Worm (Caenorhabditis elegans) whole organism, young adult: ENCODE results near the gene srxa-1.

Source experiments
- B0035.1 ChIP-seq: sonication (generic microtip); optimal IDR thresholded peaks from 2 replicates; lab custom pipeline; 2016; ENCODE audit warnings: missing genetic modification characterization, mild to moderate bottlenecking, missing compliant biosample characterization, missing genotype, missing genetic modification reagents
- B0336.3 ChIP-seq: fragments of 200-800 bp; sonication (Bioruptor generic); IDR thresholded peaks from 2 replicates; pipeline ENCODE4 v1.3.6; 2022; ENCODE audit warnings: missing genetic modification characterization, missing compliant biosample characterization
- C06A6.2 ChIP-seq: fragments of 200-800 bp; sonication (Bioruptor generic); conservative IDR thresholded peaks from 2 replicates; pipeline ENCODE4 v1.3.6; 2022; ENCODE audit warnings: missing genetic modification characterization, missing compliant biosample characterization
- F23B12.7 ChIP-seq: sonication (generic microtip); optimal IDR thresholded peaks from 2 replicates; lab custom pipeline; 2017; ENCODE audit warnings: missing genetic modification characterization, mild to moderate bottlenecking, missing compliant biosample characterization, antibody characterized with exemption, moderate library complexity; ENCODE audit not compliant: insufficient read depth
- F33H1.4 ChIP-seq: fragments of 200-800 bp; sonication (Bioruptor generic); IDR thresholded peaks from 2 replicates; pipeline ENCODE4 v1.3.6; 2022; ENCODE audit warnings: missing genetic modification reagents, missing genetic modification characterization, missing compliant biosample characterization
- F39B2.1 ChIP-seq: fragments of 200-800 bp; sonication (Bioruptor generic); IDR thresholded peaks from 2 replicates; pipeline ENCODE4 v1.3.6; 2022; ENCODE audit warnings: missing genetic modification reagents, missing genetic modification characterization, missing compliant biosample characterization
- F55B11.4 ChIP-seq: sonication (generic microtip); optimal IDR thresholded peaks from 2 replicates; lab custom pipeline; 2016; ENCODE audit warnings: missing compliant biosample characterization, missing genetic modification characterization, borderline replicate concordance; ENCODE audit not compliant: insufficient read depth
- F57A8.1 ChIP-seq: fragments of 200-800 bp; sonication (Bioruptor generic); optimal IDR thresholded peaks from 2 replicates; lab custom pipeline; 2018; ENCODE audit warnings: mild to moderate bottlenecking, missing genetic modification characterization, moderate library complexity, missing compliant biosample characterization
- T26A5.8 ChIP-seq: sonication (generic microtip); optimal IDR thresholded peaks from 2 replicates; lab custom pipeline; 2016; ENCODE audit warnings: missing genetic modification characterization, missing compliant biosample characterization
- Y67H2A.10 ChIP-seq: fragments of 200-800 bp; sonication (Bioruptor generic); conservative IDR thresholded peaks from 2 replicates; pipeline ENCODE4 v1.3.6; 2022; ENCODE audit warnings: missing genetic modification reagents, missing genetic modification characterization, missing compliant biosample characterization
- Y79H2A.3 ChIP-seq: fragments of 200-800 bp; sonication (Bioruptor generic); conservative IDR thresholded peaks from 2 replicates; pipeline ENCODE4 v1.3.6; 2022; ENCODE audit warnings: missing genetic modification reagents, missing genetic modification characterization, missing compliant biosample characterization
- ZK185.1 ChIP-seq: sonication (generic microtip); optimal IDR thresholded peaks from 2 replicates; lab custom pipeline; 2016; ENCODE audit warnings: mild to moderate bottlenecking, missing genetic modification characterization, missing compliant biosample characterization; ENCODE audit not compliant: poor library complexity, severe bottlenecking
- attf-6 ChIP-seq: fragments of 200-800 bp; sonication (Bioruptor generic); IDR thresholded peaks from 2 replicates; pipeline ENCODE4 v1.3.6; 2022; ENCODE audit warnings: missing genetic modification reagents, missing genetic modification characterization, missing compliant biosample characterization
- bed-2 ChIP-seq: fragments of 200-800 bp; sonication (Bioruptor generic); IDR thresholded peaks from 2 replicates; pipeline ENCODE4 v1.3.6; 2022; ENCODE audit warnings: missing genetic modification reagents, missing genetic modification characterization, missing compliant biosample characterization
- ccch-3 ChIP-seq: fragments of 200-800 bp; sonication (Bioruptor generic); optimal IDR thresholded peaks from 2 replicates; lab custom pipeline; 2018; ENCODE audit warnings: mild to moderate bottlenecking, missing genetic modification characterization, missing compliant biosample characterization
- cebp-1 ChIP-seq, 2 experiments: fragments of 200-800 bp in 1 of 2; sonication (Bioruptor generic) in 1 of 2; sonication (generic microtip) in 1 of 2; IDR thresholded peaks in 1 of 2; optimal IDR thresholded peaks in 1 of 2; 2 replicates each; pipeline versions ENCODE4 v1.3.6 to Lab custom; 2017 to 2022; ENCODE audit warnings: missing compliant biosample characterization in 2 of 2, missing genetic modification characterization in 2 of 2, mild to moderate bottlenecking in 1 of 2, missing genetic modification reagents in 1 of 2, moderate library complexity in 1 of 2
- ceh-40 ChIP-seq: fragments of 200-800 bp; sonication (Bioruptor generic); IDR thresholded peaks from 2 replicates; pipeline ENCODE4 v1.3.6; 2022; ENCODE audit warnings: missing genetic modification characterization, missing compliant biosample characterization
- die-1 ChIP-seq: sonication (generic microtip); optimal IDR thresholded peaks from 2 replicates; lab custom pipeline; 2016; ENCODE audit warnings: missing genotype, mild to moderate bottlenecking, missing genetic modification characterization, missing compliant biosample characterization
- dpff-1 ChIP-seq: sonication (generic microtip); optimal IDR thresholded peaks from 2 replicates; lab custom pipeline; 2017; ENCODE audit warnings: mild to moderate bottlenecking, missing genetic modification characterization, missing compliant biosample characterization
- egl-18 ChIP-seq: fragments of 200-800 bp; sonication (Bioruptor generic); IDR thresholded peaks from 2 replicates; pipeline ENCODE4 v1.3.6; 2022; ENCODE audit warnings: missing genetic modification reagents, missing genetic modification characterization, missing compliant biosample characterization
- ekl-4 ChIP-seq: fragments of 200-800 bp; sonication (Bioruptor generic); IDR thresholded peaks from 2 replicates; pipeline ENCODE4 v1.3.6; 2022; ENCODE audit warnings: missing genetic modification reagents, missing genetic modification characterization, missing compliant biosample characterization
- ets-4 ChIP-seq: fragments of 200-800 bp; sonication (Bioruptor generic); optimal IDR thresholded peaks from 2 replicates; lab custom pipeline; 2018; ENCODE audit warnings: mild to moderate bottlenecking, missing genetic modification characterization, missing compliant biosample characterization
- gei-17 ChIP-seq: fragments of 200-800 bp; sonication (Bioruptor generic); optimal IDR thresholded peaks from 2 replicates; lab custom pipeline; 2018; ENCODE audit warnings: mild to moderate bottlenecking, missing genetic modification characterization, missing compliant biosample characterization
- him-1 ChIP-seq: sonication (generic microtip); optimal IDR thresholded peaks from 2 replicates; lab custom pipeline; 2016; ENCODE audit warnings: missing genotype, missing genetic modification reagents, missing genetic modification characterization, missing compliant biosample characterization
- hlh-12 ChIP-seq: sonication (generic microtip); optimal IDR thresholded peaks from 2 replicates; lab custom pipeline; 2016; ENCODE audit warnings: missing genetic modification characterization, missing compliant biosample characterization
- hlh-26 ChIP-seq: fragments of 200-800 bp; sonication (Bioruptor generic); conservative IDR thresholded peaks from 2 replicates; pipeline ENCODE4 v1.3.6; 2022; ENCODE audit warnings: missing genetic modification reagents, missing genetic modification characterization, missing compliant biosample characterization
- hmg-1.2 ChIP-seq: fragments of 200-800 bp; sonication (Bioruptor generic); IDR thresholded peaks from 2 replicates; pipeline ENCODE4 v1.3.6; 2022; ENCODE audit warnings: missing genetic modification reagents, missing genetic modification characterization, missing compliant biosample characterization
- hrde-1 ChIP-seq: sonication (generic microtip); optimal IDR thresholded peaks from 2 replicates; lab custom pipeline; 2016; ENCODE audit warnings: missing genetic modification characterization, mild to moderate bottlenecking, missing compliant biosample characterization, moderate library complexity, missing genotype, missing genetic modification reagents, borderline replicate concordance
- hsf-1 ChIP-seq: fragments of 200-800 bp; sonication (Bioruptor generic); IDR thresholded peaks from 2 replicates; pipeline ENCODE4 v1.3.6; 2022; ENCODE audit warnings: missing genetic modification reagents, missing genetic modification characterization, missing compliant biosample characterization
- lag-1 ChIP-seq: fragments of 200-800 bp; sonication (Bioruptor generic); IDR thresholded peaks from 2 replicates; pipeline ENCODE4 v1.3.6; 2022; ENCODE audit warnings: missing genetic modification reagents, missing genetic modification characterization, missing compliant biosample characterization
- lin-35 ChIP-seq, 3 experiments: fragments of 150-350 bp in 2 of 3; sonication (generic microtip) in 1 of 3; optimal IDR thresholded peaks; 2 replicates each; lab custom pipeline; 2014 to 2018; ENCODE audit warnings: missing biosample characterization in 3 of 3, missing genetic modification characterization in 3 of 3, missing genetic modification reagents in 3 of 3
- mel-28 ChIP-seq: sonication (generic microtip); optimal IDR thresholded peaks from 2 replicates; lab custom pipeline; 2016; ENCODE audit warnings: borderline replicate concordance, mild to moderate bottlenecking, missing genetic modification characterization, missing compliant biosample characterization
- mxl-1 ChIP-seq: sonication (generic microtip); optimal IDR thresholded peaks from 2 replicates; lab custom pipeline; 2016; ENCODE audit warnings: missing genetic modification characterization, missing compliant biosample characterization
- nhr-179 ChIP-seq: sonication (generic microtip); optimal IDR thresholded peaks from 2 replicates; lab custom pipeline; 2016; ENCODE audit warnings: mild to moderate bottlenecking, missing genetic modification characterization, missing compliant biosample characterization
- nhr-27 ChIP-seq: fragments of 200-800 bp; sonication (Bioruptor generic); optimal IDR thresholded peaks from 2 replicates; lab custom pipeline; 2018; ENCODE audit warnings: mild to moderate bottlenecking, missing genetic modification characterization, moderate library complexity, missing compliant biosample characterization
- nhr-90 ChIP-seq: sonication (generic microtip); optimal IDR thresholded peaks from 2 replicates; lab custom pipeline; 2016; ENCODE audit warnings: missing genotype, mild to moderate bottlenecking, missing genetic modification characterization, missing compliant biosample characterization
- rec-8 ChIP-seq, 2 experiments: sonication (generic microtip); optimal IDR thresholded peaks; 2 replicates each; lab custom pipeline; 2016; ENCODE audit warnings: mild to moderate bottlenecking in 2 of 2, missing genetic modification characterization in 2 of 2, missing genetic modification reagents in 2 of 2, missing genotype in 2 of 2, missing biosample characterization in 1 of 2, missing compliant biosample characterization in 1 of 2, moderate library complexity in 1 of 2
- repo-1 ChIP-seq: sonication (generic microtip); optimal IDR thresholded peaks from 2 replicates; lab custom pipeline; 2017; ENCODE audit warnings: mild to moderate bottlenecking, missing genetic modification characterization, missing compliant biosample characterization
- rpc-1 ChIP-seq, 2 experiments: fragments of 150-350 bp in 1 of 2; sonication (generic microtip) in 1 of 2; optimal IDR thresholded peaks; 2 replicates each; lab custom pipeline; 2014 to 2018; ENCODE audit warnings: missing biosample characterization in 1 of 2, missing genetic modification characterization in 1 of 2, missing genetic modification reagents in 1 of 2, missing genotype in 1 of 2
- sea-2 ChIP-seq: fragments of 200-800 bp; sonication (Bioruptor generic); IDR thresholded peaks from 2 replicates; pipeline ENCODE4 v1.3.6; 2022; ENCODE audit warnings: missing genetic modification characterization, missing compliant biosample characterization
- snpc-1.1 ChIP-seq: sonication (generic microtip); optimal IDR thresholded peaks from 2 replicates; lab custom pipeline; 2017; ENCODE audit warnings: missing genetic modification characterization, mild to moderate bottlenecking, missing compliant biosample characterization, antibody characterized with exemption, moderate library complexity, missing genotype, missing genetic modification reagents; ENCODE audit not compliant: insufficient read depth
- snpc-4 ChIP-seq, 5 experiments: fragments of 150-350 bp in 1 of 5; sonication (generic microtip) in 4 of 5; optimal IDR thresholded peaks; 2 replicates each; lab custom pipeline; 2014 to 2018; ENCODE audit warnings: missing genetic modification characterization in 5 of 5, missing biosample characterization in 3 of 5, antibody characterized with exemption in 2 of 5, mild to moderate bottlenecking in 2 of 5, missing compliant biosample characterization in 2 of 5, missing genotype in 2 of 5, moderate library complexity in 2 of 5, missing genetic modification reagents in 1 of 5
- tlf-1 ChIP-seq: fragments of 200-800 bp; sonication (Bioruptor generic); optimal IDR thresholded peaks from 2 replicates; lab custom pipeline; 2018; ENCODE audit warnings: mild to moderate bottlenecking, missing genetic modification characterization, missing compliant biosample characterization
- xnd-1 ChIP-seq: sonication (generic microtip); optimal IDR thresholded peaks from 2 replicates; lab custom pipeline; 2016; ENCODE audit warnings: missing genotype, missing genetic modification reagents, missing genetic modification characterization, missing compliant biosample characterization
- ztf-18 ChIP-seq: sonication (generic microtip); optimal IDR thresholded peaks from 2 replicates; lab custom pipeline; 2016; ENCODE audit warnings: missing genotype, mild to moderate bottlenecking, missing genetic modification characterization, missing compliant biosample characterization

Gene srxa-1

DNA sequence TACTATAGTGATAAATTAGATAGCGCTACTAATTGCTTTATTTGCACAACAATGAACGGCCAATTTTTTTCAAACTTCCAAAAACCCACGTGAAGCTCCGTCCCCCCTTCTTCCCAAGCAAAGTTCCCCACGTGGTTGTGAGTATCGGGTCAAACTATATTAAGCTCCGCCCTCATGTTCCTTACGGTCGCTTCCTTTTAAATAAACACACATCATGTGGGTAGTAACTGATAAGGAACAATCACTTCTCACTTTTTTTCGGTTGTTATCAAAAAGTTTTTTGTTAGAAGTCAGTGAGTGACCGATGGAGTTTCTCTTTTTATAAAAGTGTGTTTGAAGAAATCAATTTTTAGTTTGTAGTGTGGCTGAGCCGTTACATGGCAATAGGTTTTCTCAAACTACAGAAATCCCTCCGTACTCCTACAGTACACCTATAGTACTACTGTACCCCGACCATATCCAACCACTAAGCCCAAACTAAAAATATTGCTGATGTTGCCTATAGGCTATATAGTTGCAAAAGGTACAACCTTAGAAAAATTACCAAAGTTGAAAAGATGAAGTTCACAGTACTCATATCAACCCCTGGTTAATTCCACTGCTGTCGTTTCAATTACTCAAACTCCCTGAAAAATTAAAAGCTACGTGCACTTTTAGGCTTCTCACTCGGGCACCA lies 19.4 kb upstream of the srxa-1 start (continued):
- no peak for TF ChIP-seq hlh-12 (tag; lab: Kevin White, UChicago)
- TF ChIP-seq xnd-1 (tag; lab: Kevin White, UChicago) = no peak
- TF ChIP-seq F33H1.4 (GFP tag; lab: Robert Waterston, UW) = no peak
- no peak for TF ChIP-seq F39B2.1 (GFP tag; lab: Robert Waterston, UW)
- TF ChIP-seq attf-6 = no peak
- no peak for TF ChIP-seq ccch-3 (GFP tag; lab: Kevin White, UChicago)
- no peak for TF ChIP-seq Y79H2A.3 (GFP tag; lab: Robert Waterston, UW)
- no peak for TF ChIP-seq ekl-4
- TF ChIP-seq mel-28 = no peak
- no peak for TF ChIP-seq hsf-1 (GFP tag; lab: Robert Waterston, UW)
- no peak for TF ChIP-seq bed-2 (GFP tag; lab: Robert Waterston, UW)
- TF ChIP-seq ceh-40 = no peak
- no peak for TF ChIP-seq F55B11.4
- TF ChIP-seq B0035.1 (tag; lab: Kevin White, UChicago) = no peak
- no peak for TF ChIP-seq ztf-18 (tag; lab: Kevin White, UChicago)
- no peak for TF ChIP-seq dpff-1 (tag; lab: Kevin White, UChicago)
- peak; percentile 29 for TF ChIP-seq tlf-1 (GFP tag; lab: Kevin White, UChicago)
- no peak for TF ChIP-seq ets-4
- no peak for TF ChIP-seq snpc-1.1 (tag; lab: Kevin White, UChicago)
- no peak for TF ChIP-seq lag-1
- no peak for TF ChIP-seq die-1
- no peak for TF ChIP-seq mxl-1 (tag; lab: Kevin White, UChicago)
- no peak for TF ChIP-seq C06A6.2 (GFP tag; lab: Robert Waterston, UW)
- TF ChIP-seq hmg-1.2 (GFP tag; lab: Robert Waterston, UW) = peak; percentile 9; the same call in 1 of the 2 replicates
- TF ChIP-seq F57A8.1 (GFP tag; lab: Kevin White, UChicago) = no peak
- no peak for TF ChIP-seq gei-17 (GFP tag; lab: Kevin White, UChicago)
- TF ChIP-seq snpc-4 (GFP tag; optimal IDR thresholded peaks at IDR 0.05; lab: Kevin White, UChicago) = no peak
- peak in 1 of 4 experiments; percentile 6 for TF ChIP-seq snpc-4 (tag; optimal IDR thresholded peaks at IDR 0.05; lab: Kevin White, UChicago)
- no peak for TF ChIP-seq nhr-90 (tag; lab: Kevin White, UChicago)
- no peak for TF ChIP-seq hlh-26 (GFP tag; lab: Robert Waterston, UW)
- TF ChIP-seq repo-1 = no peak
- no peak for TF ChIP-seq rec-8 (tag; optimal IDR thresholded peaks at IDR 0.05; lab: Kevin White, UChicago)
- peak; percentile 66 for TF ChIP-seq F23B12.7
- no peak for TF ChIP-seq nhr-179
- no peak for TF ChIP-seq B0336.3 (GFP tag; lab: Robert Waterston, UW)
- TF ChIP-seq Y67H2A.10 (GFP tag; lab: Robert Waterston, UW) = no peak
- no peak for TF ChIP-seq nhr-27 (tag; lab: Kevin White, UChicago)
- no peak for TF ChIP-seq hrde-1 (tag; lab: Kevin White, UChicago)
- TF ChIP-seq ZK185.1 (tag; lab: Kevin White, UChicago) = no peak
- 0 out of 2 replicates have a peak, but pooled peaks have one; percentile 19 for TF ChIP-seq cebp-1 (GFP tag; IDR thresholded peaks at IDR 0.05; lab: Robert Waterston, UW)
- no peak for TF ChIP-seq cebp-1 (tag; optimal IDR thresholded peaks at IDR 0.05; lab: Kevin White, UChicago)
- TF ChIP-seq sea-2 = no peak
- no peak for TF ChIP-seq T26A5.8
- TF ChIP-seq lin-35 (GFP tag; optimal IDR thresholded peaks at IDR 0.05; lab: Kevin White, UChicago) = no peak
- TF ChIP-seq him-1 (tag; lab: Kevin White, UChicago) = no peak
- TF ChIP-seq rpc-1 (optimal IDR thresholded peaks at IDR 0.05; lab: Kevin White, UChicago) = no peak
- no peak for TF ChIP-seq rpc-1 (tag; optimal IDR thresholded peaks at IDR 0.05; lab: Kevin White, UChicago)
- TF ChIP-seq egl-18 (GFP tag; lab: Robert Waterston, UW) = no peak
